Fruit fly (Drosophila melanogaster): Measurements from ENCODE around the gene CG44215.

The CG44215 gene

dm6 chr3R:14125479-14126121, 28.6 kb downstream of the CG44215 start, which contains the start of the genes 140up and Polr2B (continued):
- TF ChIP-seq Mio (GFP tag; optimal IDR thresholded peaks at IDR 0.05), result no peak
- peak; percentile 86 for TF ChIP-seq dsf (GFP tag; optimal IDR thresholded peaks at IDR 0.05; ENCODE audit: borderline replicate concordance)
- peak; percentile 77 for TF ChIP-seq ey (GFP tag; optimal IDR thresholded peaks at IDR 0.05)
- TF ChIP-seq psq (GFP tag; optimal IDR thresholded peaks at IDR 0.05), result peak; percentile 93
- peak; percentile 88 for TF ChIP-seq h (GFP tag; optimal IDR thresholded peaks at IDR 0.05)
- no peak for TF ChIP-seq CrebA (GFP tag; optimal IDR thresholded peaks at IDR 0.05; ENCODE audit: borderline replicate concordance)
- peak; percentile 91 for TF ChIP-seq Sp1 (GFP tag; optimal IDR thresholded peaks at IDR 0.05)
- TF ChIP-seq Hr78 (GFP tag; optimal IDR thresholded peaks at IDR 0.05), result no peak
- peak; percentile 96 for TF ChIP-seq HLH106 (tag; optimal IDR thresholded peaks at IDR 0.05)
- TF ChIP-seq Jra (GFP tag; optimal IDR thresholded peaks at IDR 0.05), result peak; percentile 86
- TF ChIP-seq Abd-B (GFP tag; optimal IDR thresholded peaks at IDR 0.05), result no peak

dm6 chr3R:14122347-14122812, 31.9 kb downstream of the CG44215 start, which contains the start of the genes Abi and twf:
TSS of gene Abi (minus strand) at chr3R:14122420.
TSS of gene twf (plus strand) at chr3R:14122654.
- peak; percentile 51 for TF ChIP-seq CG9705 (GFP tag; optimal IDR thresholded peaks at IDR 0.05)
- peak; percentile 66 for TF ChIP-seq ey (GFP tag; optimal IDR thresholded peaks at IDR 0.05)
- no peak for TF ChIP-seq usp (GFP tag; optimal IDR thresholded peaks at IDR 0.05)
- peak in 1 of 2 experiments; percentile 84 for TF ChIP-seq foxo (GFP tag; optimal IDR thresholded peaks at IDR 0.05)
- peak; percentile 80 for TF ChIP-seq h (GFP tag; optimal IDR thresholded peaks at IDR 0.05)
- no peak for TF ChIP-seq dl (GFP tag; optimal IDR thresholded peaks at IDR 0.05; ENCODE audit: insufficient read depth in 1 of 2, partially characterized antibody in 2 of 2)
- TF ChIP-seq GATAd (GFP tag; optimal IDR thresholded peaks at IDR 0.05), result peak; percentile 68
- peak; percentile 84 for TF ChIP-seq Myc (optimal IDR thresholded peaks at IDR 0.05)
- TF ChIP-seq lola (GFP tag; optimal IDR thresholded peaks at IDR 0.05), result no peak
- peak; percentile 63 for TF ChIP-seq br (GFP tag; optimal IDR thresholded peaks at IDR 0.05)
- TF ChIP-seq psq (GFP tag; optimal IDR thresholded peaks at IDR 0.05), result peak; percentile 68
- peak; percentile 21 for TF ChIP-seq CG32264 (GFP tag; optimal IDR thresholded peaks at IDR 0.05)
- TF ChIP-seq fru (GFP tag; optimal IDR thresholded peaks at IDR 0.05), result peak; percentile 68
- no peak for TF ChIP-seq Abd-B (GFP tag; optimal IDR thresholded peaks at IDR 0.05)
- TF ChIP-seq rgr (GFP tag; optimal IDR thresholded peaks at IDR 0.05), result peak; percentile 78
- TF ChIP-seq CrebA (GFP tag; optimal IDR thresholded peaks at IDR 0.05; ENCODE audit: borderline replicate concordance), result no peak
- peak; percentile 56 for TF ChIP-seq sage (GFP tag; optimal IDR thresholded peaks at IDR 0.05)
- TF ChIP-seq Dfd (GFP tag; optimal IDR thresholded peaks at IDR 0.05), result no peak
- peak; percentile 68 for TF ChIP-seq OdsH (GFP tag; optimal IDR thresholded peaks at IDR 0.05)
- TF ChIP-seq HLH106 (tag; optimal IDR thresholded peaks at IDR 0.05), result peak; percentile 65
- TF ChIP-seq dmrt93B (GFP tag; optimal IDR thresholded peaks at IDR 0.05), result peak; percentile 57
- peak; percentile 76 for TF ChIP-seq dsf (GFP tag; optimal IDR thresholded peaks at IDR 0.05; ENCODE audit: borderline replicate concordance)
- peak; percentile 16 for TF ChIP-seq woc (GFP tag; optimal IDR thresholded peaks at IDR 0.05)
- no peak for TF ChIP-seq Rel (GFP tag; optimal IDR thresholded peaks at IDR 0.05)
- TF ChIP-seq Rel (tag; optimal IDR thresholded peaks at IDR 0.05), result peak; percentile 92
- TF ChIP-seq sv (GFP tag; optimal IDR thresholded peaks at IDR 0.05), result peak; percentile 86
- TF ChIP-seq Hr83 (GFP tag; optimal IDR thresholded peaks at IDR 0.05; ENCODE audit: poor library complexity, severe bottlenecking), result peak; percentile 84

dm6 chr3R:14118350-14118749, 35.9 kb downstream of the CG44215 start, which contains the start of gene Kif19A:
TSS of gene Kif19A (minus strand) at chr3R:14118450.
- no peak for TF ChIP-seq Mio (GFP tag; optimal IDR thresholded peaks at IDR 0.05)
- TF ChIP-seq sv (GFP tag; optimal IDR thresholded peaks at IDR 0.05), result no peak
- no peak for TF ChIP-seq dl (GFP tag; optimal IDR thresholded peaks at IDR 0.05; ENCODE audit: insufficient read depth in 1 of 2, partially characterized antibody in 2 of 2)
- no peak for TF ChIP-seq pan (optimal IDR thresholded peaks at IDR 0.05)
- no peak for TF ChIP-seq fru (GFP tag; optimal IDR thresholded peaks at IDR 0.05)
- no peak for TF ChIP-seq CrebA (GFP tag; optimal IDR thresholded peaks at IDR 0.05; ENCODE audit: borderline replicate concordance)

dm6 chr3R:14116088-14116487, 38.2 kb downstream of the CG44215 start:
- TF ChIP-seq rgr (GFP tag; optimal IDR thresholded peaks at IDR 0.05) (no peak), woc (GFP tag; optimal IDR thresholded peaks at IDR 0.05) (no peak), dl (GFP tag; optimal IDR thresholded peaks at IDR 0.05; ENCODE audit: insufficient read depth in 1 of 2, partially characterized antibody in 2 of 2) (no peak), Hr78 (GFP tag; optimal IDR thresholded peaks at IDR 0.05) (no peak), dsf (GFP tag; optimal IDR thresholded peaks at IDR 0.05; ENCODE audit: borderline replicate concordance) (no peak), dmrt93B (GFP tag; optimal IDR thresholded peaks at IDR 0.05) (no peak), GATAd (GFP tag; optimal IDR thresholded peaks at IDR 0.05) (no peak), Dfd (GFP tag; optimal IDR thresholded peaks at IDR 0.05) (no peak)
